Worm (Caenorhabditis elegans): ENCODE measurements around the gene srab-9.

The srab-9 gene

ce11 chrV:3171625-3172024, 30.5 kb upstream of the srab-9 start:
- TF ChIP-seq egl-27 (tag; optimal IDR thresholded peaks at IDR 0.05) (no peak), sma-3 (GFP tag; optimal IDR thresholded peaks at IDR 0.05) (no peak), nhr-11 (tag; optimal IDR thresholded peaks at IDR 0.05) (no peak), skn-1 (tag; optimal IDR thresholded peaks at IDR 0.05) (no peak), F13H6.1 (tag; optimal IDR thresholded peaks at IDR 0.05) (no peak), ZK546.5 (tag; optimal IDR thresholded peaks at IDR 0.05) (no peak), sma-9 (GFP tag; optimal IDR thresholded peaks at IDR 0.05) (no peak), sma-9 (tag; optimal IDR thresholded peaks at IDR 0.05) (no peak), sem-4 (tag; optimal IDR thresholded peaks at IDR 0.05) (no peak), crh-2 (tag; optimal IDR thresholded peaks at IDR 0.05) (no peak)

ce11 chrV:3169838-3170237, 28.7 kb upstream of the srab-9 start, which contains the start of gene srbc-6:
TSS of gene srbc-6 (plus strand) at chrV:3170138.
- no peak for TF ChIP-seq aly-2 (tag; optimal IDR thresholded peaks at IDR 0.05)
- TF ChIP-seq nhr-12 (tag; optimal IDR thresholded peaks at IDR 0.05), result no peak
- TF ChIP-seq nhr-23 (tag; optimal IDR thresholded peaks at IDR 0.05), result no peak
- no peak for TF ChIP-seq nhr-25 (tag; optimal IDR thresholded peaks at IDR 0.05)
- no peak for TF ChIP-seq ztf-4 (tag; optimal IDR thresholded peaks at IDR 0.05)
- no peak for TF ChIP-seq nhr-10 (tag; optimal IDR thresholded peaks at IDR 0.05)
- no peak for TF ChIP-seq nhr-237 (tag; optimal IDR thresholded peaks at IDR 0.05)
- TF ChIP-seq Y55F3AM.14 (GFP tag; optimal IDR thresholded peaks at IDR 0.05), result no peak
- TF ChIP-seq dmd-4 (tag; optimal IDR thresholded peaks at IDR 0.05), result no peak
- TF ChIP-seq unc-62 (GFP tag; optimal IDR thresholded peaks at IDR 0.05), result no peak
- no peak for TF ChIP-seq crh-2 (tag; optimal IDR thresholded peaks at IDR 0.05)
- TF ChIP-seq mbf-1 (tag; optimal IDR thresholded peaks at IDR 0.05), result no peak
- TF ChIP-seq nhr-21 (tag; optimal IDR thresholded peaks at IDR 0.05), result no peak
- no peak for TF ChIP-seq elt-1 (tag; optimal IDR thresholded peaks at IDR 0.05)
- TF ChIP-seq zag-1 (tag; optimal IDR thresholded peaks at IDR 0.05), result no peak

ce11 chrV:3168650-3169049, 27.6 kb upstream of the srab-9 start, which contains the start of gene C36C5.15:
TSS of gene C36C5.15 (minus strand) at chrV:3168750.
- TF ChIP-seq nhr-10 (tag; optimal IDR thresholded peaks at IDR 0.05) (no peak), unc-55 (GFP tag; optimal IDR thresholded peaks at IDR 0.05) (no peak), ZK546.5 (tag; optimal IDR thresholded peaks at IDR 0.05) (no peak), nhr-25 (tag; optimal IDR thresholded peaks at IDR 0.05) (no peak), lsy-2 (tag; optimal IDR thresholded peaks at IDR 0.05) (no peak), ceh-16 (tag; optimal IDR thresholded peaks at IDR 0.05) (no peak), nhr-129 (tag; optimal IDR thresholded peaks at IDR 0.05) (no peak), unc-39 (tag; optimal IDR thresholded peaks at IDR 0.05) (no peak)

- TF ChIP-seq F13H6.1 (tag; optimal IDR thresholded peaks at IDR 0.05) (no peak), nhr-10 (tag; optimal IDR thresholded peaks at IDR 0.05) (no peak), nhr-129 (tag; optimal IDR thresholded peaks at IDR 0.05) (no peak), fos-1 (tag; optimal IDR thresholded peaks at IDR 0.05) (no peak), dmd-4 (tag; optimal IDR thresholded peaks at IDR 0.05) (no peak), lin-39 (tag; optimal IDR thresholded peaks at IDR 0.05) (no peak), aly-2 (tag; optimal IDR thresholded peaks at IDR 0.05) (no peak), ama-1 (optimal IDR thresholded peaks at IDR 0.05) (no peak), lin-13 (GFP tag; optimal IDR thresholded peaks at IDR 0.05) (no peak), ceh-16 (tag; optimal IDR thresholded peaks at IDR 0.05) (no peak), nhr-77 (tag; optimal IDR thresholded peaks at IDR 0.05) (no peak), snpc-4 (tag; optimal IDR thresholded peaks at IDR 0.05) (no peak), sem-4 (tag; optimal IDR thresholded peaks at IDR 0.05) (no peak), egl-27 (tag; optimal IDR thresholded peaks at IDR 0.05) (no peak), lin-11 (tag; optimal IDR thresholded peaks at IDR 0.05) (no peak), ztf-4 (tag; optimal IDR thresholded peaks at IDR 0.05) (no peak), lsy-2 (tag; optimal IDR thresholded peaks at IDR 0.05) (no peak), nhr-25 (tag; optimal IDR thresholded peaks at IDR 0.05) (no peak), gmeb-1 (tag; optimal IDR thresholded peaks at IDR 0.05) (no peak)
Measured at ce11 chrV:3166260-3166659, 25.2 kb upstream of the srab-9 start, which contains the start of gene C36C5.4. TSS of gene C36C5.4 (plus strand) at chrV:3166560.

ce11 chrV:3165438-3165837, 24.3 kb upstream of the srab-9 start, which contains the start of gene C36C5.14:
TSS of gene C36C5.14 (minus strand) at chrV:3165538.
- TF ChIP-seq sem-4 (tag; optimal IDR thresholded peaks at IDR 0.05) (no peak), ceh-16 (tag; optimal IDR thresholded peaks at IDR 0.05) (no peak), lsy-2 (tag; optimal IDR thresholded peaks at IDR 0.05) (no peak), mdl-1 (tag; optimal IDR thresholded peaks at IDR 0.05) (no peak), ZK546.5 (tag; optimal IDR thresholded peaks at IDR 0.05) (no peak), nhr-25 (tag; optimal IDR thresholded peaks at IDR 0.05) (no peak), nhr-77 (tag; optimal IDR thresholded peaks at IDR 0.05) (no peak), gmeb-1 (tag; optimal IDR thresholded peaks at IDR 0.05) (no peak), unc-39 (tag; optimal IDR thresholded peaks at IDR 0.05) (no peak), mab-5 (tag; optimal IDR thresholded peaks at IDR 0.05) (no peak), lin-11 (tag; optimal IDR thresholded peaks at IDR 0.05) (no peak), egl-27 (tag; optimal IDR thresholded peaks at IDR 0.05) (no peak)

Measured in whole organism, L2 larva.